Worm (Caenorhabditis elegans): Measurements from ENCODE around the gene ubc-24.

DNA sequence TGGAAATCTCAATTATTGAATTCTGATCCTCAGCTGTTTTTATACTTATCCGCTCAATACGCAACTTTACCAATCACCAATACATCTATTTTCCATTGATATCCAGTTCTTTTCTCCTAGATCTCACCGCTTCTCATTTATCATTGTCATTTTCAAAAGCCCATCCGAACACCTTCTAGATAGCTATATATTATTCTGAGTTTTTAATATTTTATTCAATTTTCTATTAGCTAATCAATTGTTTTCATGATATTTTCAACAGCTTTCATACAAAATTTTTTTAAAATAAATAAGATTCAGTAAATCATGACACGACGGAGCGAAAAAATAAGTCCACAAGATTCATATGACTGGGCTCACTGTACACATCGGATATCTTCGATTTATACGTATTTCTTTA is 24.2 kb upstream of the ubc-24 start, which contains the start of gene F49E12.12:
- TF ChIP-seq alr-1 (tag; optimal IDR thresholded peaks at IDR 0.05) (no peak), ceh-82 (tag; optimal IDR thresholded peaks at IDR 0.05) (no peak), unc-62 (GFP tag; optimal IDR thresholded peaks at IDR 0.05) (no peak), unc-39 (tag; optimal IDR thresholded peaks at IDR 0.05) (no peak), skn-1 (tag; optimal IDR thresholded peaks at IDR 0.05) (no peak), elt-3 (tag; optimal IDR thresholded peaks at IDR 0.05) (no peak), nhr-23 (tag; optimal IDR thresholded peaks at IDR 0.05) (no peak), egl-27 (tag; optimal IDR thresholded peaks at IDR 0.05) (no peak), ztf-4 (tag; optimal IDR thresholded peaks at IDR 0.05) (no peak), nhr-12 (tag; optimal IDR thresholded peaks at IDR 0.05) (no peak), ztf-11 (tag; optimal IDR thresholded peaks at IDR 0.05) (no peak)

Data from whole organism, L2 larva.